Worm (Caenorhabditis elegans) whole organism, L4 larva: Measurements from ENCODE around the gene unc-23.

ENCODE experiments used
- D1046.2 ChIP-seq: fragments of 200-800 bp; sonication (Bioruptor generic); IDR thresholded peaks from 2 replicates; pipeline ENCODE4 v1.3.6; 2022; ENCODE audit warnings: missing genetic modification characterization, missing compliant biosample characterization
- F10B5.3 ChIP-seq: sonication (generic microtip); optimal IDR thresholded peaks from 2 replicates; lab custom pipeline; 2016; ENCODE audit warnings: mild to moderate bottlenecking, missing genetic modification characterization, missing compliant biosample characterization
- F44E2.7 ChIP-seq: fragments of 200-800 bp; sonication (Bioruptor generic); IDR thresholded peaks from 2 replicates; pipeline ENCODE4 v2.1.2; 2022; ENCODE audit warnings: missing genetic modification characterization, missing compliant biosample characterization
- F49E8.2 ChIP-seq: sonication (generic microtip); optimal IDR thresholded peaks from 2 replicates; lab custom pipeline; 2016; ENCODE audit warnings: missing compliant biosample characterization, mild to moderate bottlenecking, missing genetic modification characterization, borderline replicate concordance
- T26A8.4 ChIP-seq: fragments of 200-800 bp; sonication (Bioruptor generic); IDR thresholded peaks from 2 replicates; pipeline ENCODE4 v1.3.6; 2022; ENCODE audit warnings: missing genetic modification characterization, missing compliant biosample characterization
- Y48G9A.11 ChIP-seq: fragments of 200-800 bp; sonication (Bioruptor generic); IDR thresholded peaks from 2 replicates; pipeline ENCODE4 v1.3.6; 2022; ENCODE audit warnings: missing genetic modification reagents, missing genetic modification characterization, missing compliant biosample characterization
- Y75B8A.6 ChIP-seq: fragments of 200-800 bp; sonication (Bioruptor generic); IDR thresholded peaks from 2 replicates; pipeline ENCODE4 v1.3.6; 2022; ENCODE audit warnings: missing genetic modification reagents, missing genetic modification characterization, missing compliant biosample characterization
- aha-1 ChIP-seq: fragments of 150-350 bp; peaks from one replicate; lab custom pipeline; 2014; ENCODE audit warnings: missing biosample characterization, missing genetic modification characterization
- aly-2 ChIP-seq: sonication (generic microtip); optimal IDR thresholded peaks from 2 replicates; lab custom pipeline; 2018; ENCODE audit warnings: missing biosample characterization, missing genetic modification characterization
- arid-1 ChIP-seq: fragments of 200-800 bp; sonication (Bioruptor generic); conservative IDR thresholded peaks from 2 replicates; pipeline ENCODE4 v1.3.6; 2022; ENCODE audit warnings: missing genetic modification reagents, missing genetic modification characterization, missing compliant biosample characterization
- attf-4 ChIP-seq: sonication (generic microtip); optimal IDR thresholded peaks from 3 replicates; lab custom pipeline; 2017; ENCODE audit warnings: missing biosample characterization, missing genetic modification characterization
- ceh-20 ChIP-seq: fragments of 200-800 bp; sonication (Bioruptor generic); IDR thresholded peaks from 2 replicates; pipeline ENCODE4 v1.3.6; 2022; ENCODE audit warnings: missing genetic modification reagents, missing genetic modification characterization, missing compliant biosample characterization
- ceh-28 ChIP-seq: fragments of 150-350 bp; optimal IDR thresholded peaks from 2 replicates; lab custom pipeline; 2014; ENCODE audit warnings: missing biosample characterization, missing genetic modification reagents, missing genetic modification characterization
- ceh-32 ChIP-seq: sonication (generic microtip); optimal IDR thresholded peaks from 2 replicates; lab custom pipeline; 2016; ENCODE audit warnings: mild to moderate bottlenecking, missing genetic modification characterization, missing compliant biosample characterization; ENCODE audit not compliant: poor library complexity
- ceh-44 ChIP-seq: fragments of 200-800 bp; sonication (Bioruptor generic); IDR thresholded peaks from 2 replicates; pipeline ENCODE4 v1.3.6; 2022; ENCODE audit warnings: missing genetic modification reagents, missing genetic modification characterization, missing compliant biosample characterization
- ceh-62 ChIP-seq: sonication (generic microtip); optimal IDR thresholded peaks from 2 replicates; lab custom pipeline; 2017; ENCODE audit warnings: missing biosample characterization, missing genetic modification characterization
- cey-2 ChIP-seq: sonication (generic microtip); optimal IDR thresholded peaks from 3 replicates; lab custom pipeline; 2017; ENCODE audit warnings: missing genetic modification characterization, mild to moderate bottlenecking, missing compliant biosample characterization, antibody characterized with exemption, borderline replicate concordance; ENCODE audit not compliant: insufficient read depth
- daf-12 ChIP-seq: fragments of 150-350 bp; optimal IDR thresholded peaks from 2 replicates; lab custom pipeline; 2014; ENCODE audit warnings: missing biosample characterization, missing genetic modification reagents, missing genetic modification characterization
- daf-16 ChIP-seq, 3 experiments: sonication (generic microtip); optimal IDR thresholded peaks; 2 replicates each; lab custom pipeline; 2016 to 2017; ENCODE audit warnings: missing genetic modification characterization in 3 of 3, missing genetic modification reagents in 3 of 3, mild to moderate bottlenecking in 2 of 3, missing compliant biosample characterization in 2 of 3, missing biosample characterization in 1 of 3, moderate library complexity in 1 of 3
- daf-19 ChIP-seq: fragments of 200-800 bp; sonication (Bioruptor generic); conservative IDR thresholded peaks from 2 replicates; pipeline ENCODE4 v1.3.6; 2022; ENCODE audit warnings: missing genetic modification characterization, missing compliant biosample characterization
- daf-8 ChIP-seq: fragments of 200-800 bp; sonication (Bioruptor generic); IDR thresholded peaks from 2 replicates; pipeline ENCODE4 v1.3.6; 2022; ENCODE audit warnings: missing genetic modification characterization, missing compliant biosample characterization
- dmd-6 ChIP-seq: fragments of 200-800 bp; sonication (Bioruptor generic); IDR thresholded peaks from 2 replicates; pipeline ENCODE4 v1.3.6; 2022; ENCODE audit warnings: missing genetic modification reagents, missing genetic modification characterization, missing compliant biosample characterization
- dmd-9 ChIP-seq: fragments of 200-800 bp; sonication (Bioruptor generic); IDR thresholded peaks from 2 replicates; pipeline ENCODE4 v1.3.6; 2022; ENCODE audit warnings: missing genetic modification reagents, missing genetic modification characterization, missing compliant biosample characterization
- dpl-1 ChIP-seq: fragments of 150-350 bp; optimal IDR thresholded peaks from 2 replicates; lab custom pipeline; 2014; ENCODE audit warnings: missing biosample characterization, missing genetic modification reagents, missing genetic modification characterization
- egl-27 ChIP-seq: sonication (generic microtip); optimal IDR thresholded peaks from 3 replicates; lab custom pipeline; 2017; ENCODE audit warnings: missing biosample characterization, missing genetic modification reagents, missing genetic modification characterization
- egl-43 ChIP-seq: fragments of 200-800 bp; sonication (Bioruptor generic); IDR thresholded peaks from 2 replicates; pipeline ENCODE4 v1.3.6; 2022; ENCODE audit warnings: missing genetic modification reagents, missing genetic modification characterization, missing compliant biosample characterization
- hif-1 ChIP-seq, 2 experiments: sonication (generic microtip); optimal IDR thresholded peaks; 2 replicates each; lab custom pipeline; 2016 to 2017; ENCODE audit warnings: missing compliant biosample characterization in 2 of 2, missing genetic modification characterization in 2 of 2, missing genetic modification reagents in 2 of 2, missing genotype in 2 of 2, mild to moderate bottlenecking in 1 of 2
- jun-1 ChIP-seq: fragments of 150-350 bp; optimal IDR thresholded peaks from 2 replicates; lab custom pipeline; 2014; ENCODE audit warnings: missing biosample characterization, missing genetic modification reagents, missing genetic modification characterization
- lin-15B ChIP-seq: fragments of 150-350 bp; sonication (generic microtip); optimal IDR thresholded peaks from 3 replicates; lab custom pipeline; 2014; ENCODE audit warnings: missing biosample characterization, missing genetic modification characterization
- lin-38 ChIP-seq: fragments of 200-800 bp; sonication (Bioruptor generic); IDR thresholded peaks from 2 replicates; pipeline ENCODE4 v1.3.6; 2022; ENCODE audit warnings: missing genetic modification reagents, missing genetic modification characterization, missing compliant biosample characterization
- nhr-111 ChIP-seq: fragments of 200-800 bp; sonication (Bioruptor generic); optimal IDR thresholded peaks from 2 replicates; lab custom pipeline; 2018; ENCODE audit warnings: mild to moderate bottlenecking, missing genetic modification characterization, missing compliant biosample characterization
- nhr-237 ChIP-seq: sonication (generic microtip); optimal IDR thresholded peaks from 2 replicates; lab custom pipeline; 2017; ENCODE audit warnings: missing biosample characterization, missing genetic modification characterization
- nhr-28 ChIP-seq: fragments of 150-350 bp; optimal IDR thresholded peaks from 2 replicates; lab custom pipeline; 2014; ENCODE audit warnings: missing biosample characterization, missing genetic modification characterization
- nhr-41 ChIP-seq: fragments of 200-800 bp; sonication (Bioruptor generic); IDR thresholded peaks from 2 replicates; pipeline ENCODE4 v1.3.6; 2022; ENCODE audit warnings: missing genetic modification reagents, missing genetic modification characterization, missing compliant biosample characterization
- nhr-42 ChIP-seq: fragments of 200-800 bp; sonication (Bioruptor generic); IDR thresholded peaks from 2 replicates; pipeline ENCODE4 v1.3.6; 2022; ENCODE audit warnings: missing genetic modification characterization, missing compliant biosample characterization
- nhr-48 ChIP-seq: sonication (generic microtip); optimal IDR thresholded peaks from 2 replicates; lab custom pipeline; 2016; ENCODE audit warnings: mild to moderate bottlenecking, missing genetic modification characterization, missing compliant biosample characterization
- nhr-6 ChIP-seq: fragments of 150-350 bp; optimal IDR thresholded peaks from 2 replicates; lab custom pipeline; 2014; ENCODE audit warnings: missing biosample characterization, missing genetic modification characterization
- nhr-77 ChIP-seq: fragments of 150-350 bp; optimal IDR thresholded peaks from 2 replicates; lab custom pipeline; 2014; ENCODE audit warnings: missing biosample characterization, missing genetic modification characterization
- pha-4 ChIP-seq, 2 experiments: fragments of 150-350 bp in 1 of 2; fragments of 200-800 bp in 1 of 2; sonication (Bioruptor generic) in 1 of 2; IDR thresholded peaks in 1 of 2; optimal IDR thresholded peaks in 1 of 2; 2 replicates each; pipeline versions ENCODE4 v1.3.6 to Lab custom; 2014 to 2022; ENCODE audit warnings: missing genetic modification characterization in 2 of 2, missing genetic modification reagents in 2 of 2, missing biosample characterization in 1 of 2, missing compliant biosample characterization in 1 of 2
- pqm-1 ChIP-seq: sonication (generic microtip); optimal IDR thresholded peaks from 2 replicates; lab custom pipeline; 2017; ENCODE audit warnings: missing biosample characterization, missing genetic modification characterization
- saeg-2 ChIP-seq: fragments of 200-800 bp; sonication (Bioruptor generic); IDR thresholded peaks from 2 replicates; pipeline ENCODE4 v1.3.6; 2022; ENCODE audit warnings: missing genetic modification reagents, missing genetic modification characterization, missing compliant biosample characterization
- set-16 ChIP-seq: fragments of 200-800 bp; sonication (Bioruptor generic); IDR thresholded peaks from 2 replicates; pipeline ENCODE4 v1.3.6; 2022; ENCODE audit warnings: missing genetic modification reagents, missing genetic modification characterization, missing compliant biosample characterization
- snpc-1.2 ChIP-seq: fragments of 200-800 bp; sonication (Bioruptor generic); IDR thresholded peaks from 2 replicates; pipeline ENCODE4 v1.3.6; 2022; ENCODE audit warnings: missing genetic modification reagents, missing genetic modification characterization, missing compliant biosample characterization
- spr-1 ChIP-seq: sonication (generic microtip); optimal IDR thresholded peaks from 2 replicates; lab custom pipeline; 2016; ENCODE audit warnings: mild to moderate bottlenecking, missing genetic modification characterization, missing compliant biosample characterization
- spr-3 ChIP-seq: fragments of 200-800 bp; sonication (Bioruptor generic); optimal IDR thresholded peaks from 2 replicates; lab custom pipeline; 2018; ENCODE audit warnings: mild to moderate bottlenecking, missing genetic modification characterization, missing compliant biosample characterization
- tra-1 ChIP-seq: fragments of 200-800 bp; sonication (Bioruptor generic); IDR thresholded peaks from 2 replicates; pipeline ENCODE4 v1.3.6; 2022; ENCODE audit warnings: missing genetic modification reagents, missing genetic modification characterization, missing compliant biosample characterization
- unc-130 ChIP-seq: sonication (generic microtip); optimal IDR thresholded peaks from 2 replicates; lab custom pipeline; 2016; ENCODE audit warnings: missing genetic modification reagents, missing genetic modification characterization, missing compliant biosample characterization
- zfp-3 ChIP-seq: fragments of 200-800 bp; sonication (Bioruptor generic); conservative IDR thresholded peaks from 2 replicates; pipeline ENCODE4 v1.3.6; 2022; ENCODE audit warnings: missing genetic modification reagents, missing genetic modification characterization, missing compliant biosample characterization
- zip-2 ChIP-seq: fragments of 150-350 bp; optimal IDR thresholded peaks from 2 replicates; lab custom pipeline; 2014; ENCODE audit warnings: missing biosample characterization, missing genetic modification characterization
- ztf-7 ChIP-seq: fragments of 150-350 bp; optimal IDR thresholded peaks from 2 replicates; lab custom pipeline; 2014; ENCODE audit warnings: missing biosample characterization, missing genetic modification characterization

Gene unc-23

DNA sequence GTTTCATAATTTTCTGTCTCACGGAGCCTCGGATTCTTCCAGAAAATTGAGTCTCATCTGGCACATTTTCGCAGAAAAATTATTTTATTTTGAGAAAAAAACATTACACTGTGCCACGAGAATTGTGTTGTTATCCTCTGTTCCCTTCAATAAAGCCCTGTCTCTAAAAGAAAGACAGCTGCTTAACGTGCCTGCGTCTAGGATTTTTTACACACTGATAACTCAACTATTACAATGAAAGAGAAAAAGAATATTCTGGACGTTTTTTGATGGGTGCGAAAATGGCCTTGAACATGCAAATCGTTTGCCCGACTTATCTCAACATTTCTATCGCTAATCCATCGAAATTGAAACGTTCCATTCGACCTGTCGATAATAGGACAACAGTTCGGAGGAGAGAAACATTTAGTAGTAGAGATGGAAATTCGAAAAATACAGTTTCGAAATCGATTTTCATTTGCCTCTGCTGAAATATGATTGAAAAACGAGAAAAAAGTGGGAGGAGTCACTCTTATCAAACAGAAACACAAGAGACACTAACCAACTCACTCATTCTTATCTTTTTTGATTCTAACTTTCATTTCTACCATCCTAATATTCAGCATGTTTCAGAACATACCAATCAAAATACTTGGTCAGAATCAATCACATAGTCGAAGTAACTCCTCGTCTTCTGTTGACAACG lies 774 bp downstream of the unc-23 start (continued):
- no peak for TF ChIP-seq daf-19 (GFP tag; lab: Robert Waterston, UW)
- no peak for TF ChIP-seq nhr-48 (tag; lab: Kevin White, UChicago)
- no peak for TF ChIP-seq nhr-42 (GFP tag; lab: Robert Waterston, UW)
- no peak for TF ChIP-seq T26A8.4 (GFP tag; lab: Robert Waterston, UW)
- TF ChIP-seq zip-2 (tag; lab: Kevin White, UChicago), result no peak
- no peak for TF ChIP-seq nhr-77 (tag; lab: Kevin White, UChicago)
- no peak for TF ChIP-seq nhr-41 (GFP tag; lab: Robert Waterston, UW)
- no peak for TF ChIP-seq spr-3 (GFP tag; lab: Kevin White, UChicago)
- TF ChIP-seq arid-1 (GFP tag; lab: Robert Waterston, UW), result no peak
- peak in 1 of 2 experiments; percentile 83 for TF ChIP-seq daf-16 (GFP tag; optimal IDR thresholded peaks at IDR 0.05; lab: Kevin White, UChicago)
- peak; percentile 24 for TF ChIP-seq daf-16 (tag; optimal IDR thresholded peaks at IDR 0.05; lab: Kevin White, UChicago)
- no peak for TF ChIP-seq zfp-3 (GFP tag; lab: Robert Waterston, UW)
- TF ChIP-seq ceh-44, result no peak
- TF ChIP-seq aha-1, result no peak
- TF ChIP-seq egl-43, result no peak
- no peak for TF ChIP-seq attf-4
- no peak for TF ChIP-seq dpl-1 (GFP tag; lab: Kevin White, UChicago)
- TF ChIP-seq ceh-62 (tag; lab: Kevin White, UChicago), result no peak
- no peak for TF ChIP-seq F10B5.3
- TF ChIP-seq Y48G9A.11 (GFP tag; lab: Robert Waterston, UW), result 0 out of 2 replicates have a peak, but pooled peaks have one; percentile 34
- TF ChIP-seq lin-38, result no peak
- no peak for TF ChIP-seq lin-15B (tag; lab: Kevin White, UChicago)
- no peak for TF ChIP-seq daf-12
- no peak for TF ChIP-seq ztf-7 (tag; lab: Kevin White, UChicago)
- TF ChIP-seq pha-4 (GFP tag; IDR thresholded peaks at IDR 0.05; lab: Robert Waterston, UW), result no peak
- TF ChIP-seq pha-4 (tag; optimal IDR thresholded peaks at IDR 0.05; lab: Kevin White, UChicago), result no peak
- TF ChIP-seq D1046.2, result no peak
- no peak for TF ChIP-seq daf-8 (GFP tag; lab: Robert Waterston, UW)
- TF ChIP-seq snpc-1.2 (GFP tag; lab: Robert Waterston, UW), result no peak
- no peak for TF ChIP-seq saeg-2 (GFP tag; lab: Robert Waterston, UW)
- TF ChIP-seq dmd-9 (GFP tag; lab: Robert Waterston, UW), result no peak
- peak; percentile 8; the same call in 1 of the 2 replicates for TF ChIP-seq dmd-6 (GFP tag; lab: Robert Waterston, UW)
- TF ChIP-seq ceh-32, result no peak
- TF ChIP-seq nhr-237 (tag; lab: Kevin White, UChicago), result no peak
- TF ChIP-seq Y75B8A.6 (GFP tag; lab: Robert Waterston, UW), result no peak
- TF ChIP-seq spr-1 (tag; lab: Kevin White, UChicago), result no peak
- no peak for TF ChIP-seq jun-1 (tag; lab: Kevin White, UChicago)
- TF ChIP-seq ceh-28 (tag; lab: Kevin White, UChicago), result no peak
- no peak for TF ChIP-seq set-16 (GFP tag; lab: Robert Waterston, UW)
- no peak for TF ChIP-seq ceh-20
- TF ChIP-seq hif-1 (tag; optimal IDR thresholded peaks at IDR 0.05; lab: Kevin White, UChicago), result no peak
- TF ChIP-seq aly-2 (tag; lab: Kevin White, UChicago), result no peak
- TF ChIP-seq nhr-28 (tag; lab: Kevin White, UChicago), result peak; percentile 10
- no peak for TF ChIP-seq F44E2.7 (GFP tag; lab: Robert Waterston, UW)
- no peak for TF ChIP-seq cey-2 (tag; lab: Kevin White, UChicago)
- TF ChIP-seq nhr-111 (GFP tag; lab: Kevin White, UChicago), result no peak
- TF ChIP-seq F49E8.2 (tag; lab: Kevin White, UChicago), result no peak
- TF ChIP-seq tra-1 (GFP tag; lab: Robert Waterston, UW), result no peak; the same call in 1 of the 2 replicates
- TF ChIP-seq pqm-1, result peak; percentile 81
- no peak for TF ChIP-seq unc-130 (GFP tag; lab: Kevin White, UChicago)
- TF ChIP-seq nhr-6, result no peak
- TF ChIP-seq egl-27 (tag; lab: Kevin White, UChicago), result no peak
